Worm (Caenorhabditis elegans) whole organism, L4/young adult: ENCODE measurements around the gene metr-1.
"Not testable (repeated sequence)": the region's sequence is repeated elsewhere in the genome, so short reads cannot be mapped to it uniquely, and the experiment has no call there.

Experiments
- dao-5 ChIP-seq: sonication (generic microtip); optimal IDR thresholded peaks from 2 replicates; lab custom pipeline; 2016; ENCODE audit warnings: missing genotype, missing genetic modification characterization, moderate library complexity, missing compliant biosample characterization
- him-1 ChIP-seq: sonication (generic microtip); optimal IDR thresholded peaks from 2 replicates; lab custom pipeline; 2016; ENCODE audit warnings: missing genotype, missing genetic modification reagents, missing genetic modification characterization, missing compliant biosample characterization

- TF ChIP-seq dao-5, him-1 (tag; lab: Kevin White, UChicago): not testable (repeated sequence)
Measured at ce11 chrII:10941918-10942317, 15.6 kb downstream of the metr-1 start, which contains the start of gene R03D7.15.
